Worm (Caenorhabditis elegans): Measurements from ENCODE around the gene C17C3.24.

DNA sequence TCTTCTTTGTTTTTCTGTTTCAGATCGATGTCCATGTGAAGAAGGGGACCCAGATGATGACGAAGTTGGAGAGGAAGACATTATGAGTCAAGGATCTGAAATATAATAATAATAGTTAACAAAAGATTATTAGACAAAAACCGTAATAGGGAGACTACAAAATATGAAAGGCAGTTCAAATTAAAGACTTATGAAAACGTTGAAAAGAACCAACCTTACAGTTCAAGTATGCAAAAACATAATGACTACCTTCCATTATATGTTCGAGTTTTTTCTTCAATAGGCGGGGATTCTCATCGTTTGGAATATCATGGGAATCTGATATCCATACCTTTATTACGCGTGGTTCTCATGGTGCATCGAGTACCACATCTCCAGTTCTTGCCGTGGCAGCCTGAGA lies 7.9 kb downstream of the C17C3.24 start, which contains the start of gene hlh-26:
- TF ChIP-seq ahr-1 (tag; optimal IDR thresholded peaks at IDR 0.05) (no peak), nhr-11 (tag; optimal IDR thresholded peaks at IDR 0.05) (no peak), ama-1 (optimal IDR thresholded peaks at IDR 0.05) (no peak), pag-3 (tag; optimal IDR thresholded peaks at IDR 0.05; ENCODE audit: borderline replicate concordance) (no peak)

Data from whole organism, late embryonic.